Fruit fly (Drosophila melanogaster) whole organism, embryonic: ENCODE data around the gene nop5.

Source experiments
- Atf6 ChIP-seq: fragments of 200-800 bp; sonication (Bioruptor generic); IDR thresholded peaks from 2 replicates; pipeline ENCODE4 v1.3.6; 2022; ENCODE audit warnings: missing biosample characterization, missing genetic modification characterization
- CG11456 ChIP-seq: fragments of 200-800 bp; sonication (Bioruptor generic); IDR thresholded peaks from 3 replicates; pipeline ENCODE4 v1.3.6; 2022; ENCODE audit warnings: missing biosample characterization, missing genetic modification characterization
- CG11696 ChIP-seq: fragments of 200-800 bp; sonication (Bioruptor generic); IDR thresholded peaks from 2 replicates; pipeline ENCODE4 v1.3.6; 2022; ENCODE audit warnings: missing biosample characterization, missing genetic modification characterization
- CG13296 ChIP-seq: fragments of 200-800 bp; sonication (Bioruptor generic); optimal IDR thresholded peaks from 3 replicates; lab custom pipeline; 2018; ENCODE audit warnings: missing biosample characterization, mild to moderate bottlenecking, missing genetic modification characterization
- CG14014 ChIP-seq: fragments of 200-800 bp; sonication (Bioruptor generic); IDR thresholded peaks from 2 replicates; pipeline ENCODE4 v1.3.6; 2022; ENCODE audit warnings: missing biosample characterization, missing genetic modification characterization
- CG1647 ChIP-seq: fragments of 200-800 bp; sonication (Bioruptor generic); optimal IDR thresholded peaks from 3 replicates; lab custom pipeline; 2016; ENCODE audit warnings: missing biosample characterization, missing genetic modification characterization
- CG16779 ChIP-seq: fragments of 200-800 bp; sonication (Bioruptor generic); IDR thresholded peaks from 2 replicates; pipeline ENCODE4 v1.3.6; 2022; ENCODE audit warnings: missing biosample characterization, missing genetic modification characterization
- CG18262 ChIP-seq: fragments of 200-800 bp; optimal IDR thresholded peaks from 3 replicates; lab custom pipeline; 2019; ENCODE audit warnings: missing biosample characterization, mild to moderate bottlenecking, missing genetic modification characterization, moderate library complexity
- CG2199 ChIP-seq: fragments of 200-800 bp; sonication (Bioruptor generic); IDR thresholded peaks from 3 replicates; pipeline ENCODE4 v1.3.6; 2022; ENCODE audit warnings: missing biosample characterization, missing genetic modification characterization
- CG2889 ChIP-seq: fragments of 200-800 bp; sonication (Bioruptor generic); IDR thresholded peaks from 3 replicates; pipeline ENCODE4 v1.3.6; 2022; ENCODE audit warnings: missing biosample characterization, missing genetic modification characterization
- CG32767 ChIP-seq: fragments of 200-800 bp; sonication (Bioruptor generic); IDR thresholded peaks from 2 replicates; pipeline ENCODE4 v1.3.6; 2022; ENCODE audit warnings: missing biosample characterization, missing genetic modification characterization
- CG34224 ChIP-seq: fragments of 200-800 bp; sonication (Bioruptor generic); IDR thresholded peaks from 3 replicates; pipeline ENCODE4 v1.3.6; 2022; ENCODE audit warnings: missing biosample characterization, missing genetic modification characterization; ENCODE audit not compliant: partially characterized antibody
- CG3838 ChIP-seq: fragments of 200-800 bp; sonication (Bioruptor generic); optimal IDR thresholded peaks from 3 replicates; lab custom pipeline; 2016; ENCODE audit warnings: missing biosample characterization, missing genetic modification characterization
- CG4424 ChIP-seq: fragments of 200-800 bp; sonication (Bioruptor generic); optimal IDR thresholded peaks from 3 replicates; lab custom pipeline; 2016; ENCODE audit warnings: missing biosample characterization, missing genetic modification characterization
- CG7745 ChIP-seq: fragments of 200-800 bp; sonication (Bioruptor generic); optimal IDR thresholded peaks from 2 replicates; lab custom pipeline; 2018; ENCODE audit warnings: missing biosample characterization, mild to moderate bottlenecking, missing genetic modification characterization, moderate library complexity
- D19B ChIP-seq: fragments of 200-800 bp; sonication (Bioruptor generic); optimal IDR thresholded peaks from 2 replicates; lab custom pipeline; 2017; ENCODE audit warnings: missing biosample characterization, mild to moderate bottlenecking, missing genetic modification characterization
- Dref ChIP-seq: fragments of 200-800 bp; sonication (Bioruptor generic); IDR thresholded peaks from 2 replicates; pipeline ENCODE4 v1.3.6; 2022; ENCODE audit warnings: missing biosample characterization, missing genetic modification characterization
- ERR ChIP-seq: fragments of 200-800 bp; sonication (Bioruptor generic); optimal IDR thresholded peaks from 2 replicates; lab custom pipeline; 2016; ENCODE audit warnings: missing biosample characterization, missing genetic modification characterization
- Fer2 ChIP-seq: fragments of 200-800 bp; sonication (Bioruptor generic); optimal IDR thresholded peaks from 2 replicates; lab custom pipeline; 2018; ENCODE audit warnings: missing biosample characterization, mild to moderate bottlenecking, missing genetic modification characterization, moderate library complexity
- Fer3 ChIP-seq: fragments of 200-800 bp; sonication (Bioruptor generic); optimal IDR thresholded peaks from 2 replicates; lab custom pipeline; 2018; ENCODE audit warnings: missing biosample characterization, mild to moderate bottlenecking, missing genetic modification characterization, moderate library complexity
- Hr51 ChIP-seq, 2 experiments: fragments of 200-800 bp; sonication (Bioruptor generic); optimal IDR thresholded peaks; 2 replicates in 1 of 2; 3 replicates in 1 of 2; lab custom pipeline; 2016 to 2018; ENCODE audit warnings: missing biosample characterization in 2 of 2, missing genetic modification characterization in 2 of 2, mild to moderate bottlenecking in 1 of 2, moderate library complexity in 1 of 2
- Jarid2 ChIP-seq: fragments of 200-800 bp; sonication (Bioruptor generic); optimal IDR thresholded peaks from 3 replicates; lab custom pipeline; 2017; ENCODE audit warnings: mild to moderate bottlenecking, missing biosample characterization, missing genetic modification reagents, missing genetic modification characterization
- Nf-YA ChIP-seq: fragments of 200-800 bp; sonication (Bioruptor generic); IDR thresholded peaks from 2 replicates; pipeline ENCODE4 v1.3.6; 2022; ENCODE audit warnings: missing biosample characterization, missing genetic modification characterization
- Oli ChIP-seq: fragments of 200-800 bp; sonication (Bioruptor generic); optimal IDR thresholded peaks from 2 replicates; lab custom pipeline; 2018; ENCODE audit warnings: missing biosample characterization, mild to moderate bottlenecking, missing genetic modification characterization, moderate library complexity
- Poxn ChIP-seq: fragments of 200-800 bp; sonication (Bioruptor generic); IDR thresholded peaks from 2 replicates; pipeline ENCODE4 v1.3.6; 2022; ENCODE audit warnings: missing biosample characterization, missing genetic modification characterization
- Ravus ChIP-seq: fragments of 200-800 bp; sonication (Bioruptor generic); IDR thresholded peaks from 2 replicates; pipeline ENCODE4 v1.3.6; 2022; ENCODE audit warnings: missing biosample characterization, missing genetic modification characterization
- Sry-β ChIP-seq: fragments of 200-800 bp; sonication (Bioruptor generic); optimal IDR thresholded peaks from 2 replicates; lab custom pipeline; 2018; ENCODE audit warnings: missing biosample characterization, mild to moderate bottlenecking, missing genetic modification characterization, moderate library complexity
- Xbp1 ChIP-seq: fragments of 200-800 bp; sonication (Bioruptor generic); optimal IDR thresholded peaks from 3 replicates; lab custom pipeline; 2016; ENCODE audit warnings: missing biosample characterization, mild to moderate bottlenecking, missing genetic modification characterization
- dimm ChIP-seq: fragments of 200-800 bp; sonication (Bioruptor generic); IDR thresholded peaks from 2 replicates; pipeline ENCODE4 v1.3.6; 2022; ENCODE audit warnings: missing biosample characterization, missing genetic modification characterization
- dmrt99B ChIP-seq: fragments of 200-800 bp; sonication (Bioruptor generic); optimal IDR thresholded peaks from 2 replicates; lab custom pipeline; 2018; ENCODE audit warnings: missing biosample characterization, mild to moderate bottlenecking, missing genetic modification characterization, moderate library complexity
- en ChIP-seq: fragments of 200-800 bp; sonication (Bioruptor generic); optimal IDR thresholded peaks from 2 replicates; lab custom pipeline; 2016; ENCODE audit warnings: missing biosample characterization, missing genetic modification characterization
- gem ChIP-seq: fragments of 200-800 bp; sonication (Bioruptor generic); optimal IDR thresholded peaks from 2 replicates; lab custom pipeline; 2019; ENCODE audit warnings: missing biosample characterization, mild to moderate bottlenecking, missing genetic modification characterization, moderate library complexity
- grn ChIP-seq: fragments of 200-800 bp; sonication (Bioruptor generic); optimal IDR thresholded peaks from 3 replicates; lab custom pipeline; 2017; ENCODE audit warnings: missing biosample characterization, missing genetic modification characterization
- kni ChIP-seq: fragments of 200-800 bp; sonication (Bioruptor generic); optimal IDR thresholded peaks from 3 replicates; lab custom pipeline; 2017; ENCODE audit warnings: mild to moderate bottlenecking, missing biosample characterization, missing genetic modification reagents, missing genetic modification characterization
- knrl ChIP-seq: fragments of 200-800 bp; sonication (Bioruptor generic); IDR thresholded peaks from 3 replicates; pipeline ENCODE4 v1.3.6; 2022; ENCODE audit warnings: missing biosample characterization, missing genetic modification characterization; ENCODE audit not compliant: partially characterized antibody
- lola ChIP-seq, 3 experiments: fragments of >200 bp in 2 of 3; fragments of 200-800 bp in 1 of 3; sonication (Bioruptor generic) in 1 of 3; optimal IDR thresholded peaks; 2 replicates each; lab custom pipeline; 2017 to 2019; ENCODE audit warnings: missing biosample characterization in 3 of 3, missing genetic modification characterization in 3 of 3, mild to moderate bottlenecking in 1 of 3, moderate library complexity in 1 of 3
- pros ChIP-seq: fragments of 200-800 bp; sonication (Bioruptor generic); optimal IDR thresholded peaks from 3 replicates; lab custom pipeline; 2019; ENCODE audit warnings: missing biosample characterization, mild to moderate bottlenecking, missing genetic modification characterization, moderate library complexity
- ro ChIP-seq: fragments of 200-800 bp; sonication (Bioruptor generic); IDR thresholded peaks from 2 replicates; pipeline ENCODE4 v1.3.6; 2022; ENCODE audit warnings: missing biosample characterization, missing genetic modification characterization
- schlank ChIP-seq: fragments of 200-800 bp; sonication (Bioruptor generic); optimal IDR thresholded peaks from 2 replicates; lab custom pipeline; 2018; ENCODE audit warnings: missing biosample characterization, mild to moderate bottlenecking, missing genetic modification characterization
- sna ChIP-seq: fragments of 200-800 bp; sonication (Bioruptor generic); IDR thresholded peaks from 2 replicates; pipeline ENCODE4 v1.3.6; 2022; ENCODE audit warnings: missing biosample characterization, missing genetic modification characterization; ENCODE audit not compliant: partially characterized antibody
- sob ChIP-seq: fragments of 200-800 bp; sonication (Bioruptor generic); IDR thresholded peaks from 2 replicates; pipeline ENCODE4 v1.3.6; 2022; ENCODE audit warnings: missing biosample characterization, missing genetic modification characterization
- sug ChIP-seq: fragments of 200-800 bp; optimal IDR thresholded peaks from 2 replicates; lab custom pipeline; 2019; ENCODE audit warnings: missing biosample characterization, mild to moderate bottlenecking, missing genetic modification characterization, moderate library complexity
- tll ChIP-seq, 2 experiments: fragments of 200-800 bp in 1 of 2; fragments of >200 bp in 1 of 2; sonication (Bioruptor generic) in 1 of 2; optimal IDR thresholded peaks; 2 replicates each; lab custom pipeline; 2017 to 2019; ENCODE audit warnings: missing biosample characterization in 2 of 2, missing genetic modification characterization in 2 of 2, mild to moderate bottlenecking in 1 of 2, moderate library complexity in 1 of 2
- trem ChIP-seq: fragments of 200-800 bp; optimal IDR thresholded peaks from 3 replicates; lab custom pipeline; 2019; ENCODE audit warnings: missing biosample characterization, mild to moderate bottlenecking, missing genetic modification characterization, moderate library complexity
- ttk ChIP-seq: fragments of 200-800 bp; sonication (Bioruptor generic); IDR thresholded peaks from 2 replicates; pipeline ENCODE4 v2.1.2; 2022; ENCODE audit warnings: missing biosample characterization, missing genetic modification characterization
- tup ChIP-seq: fragments of 200-800 bp; sonication (Bioruptor generic); optimal IDR thresholded peaks from 2 replicates; lab custom pipeline; 2016; ENCODE audit warnings: missing biosample characterization, mild to moderate bottlenecking, missing genetic modification characterization, moderate library complexity
- twi ChIP-seq: fragments of 200-800 bp; optimal IDR thresholded peaks from 2 replicates; lab custom pipeline; 2019; ENCODE audit warnings: missing biosample characterization, mild to moderate bottlenecking, missing genetic modification characterization, moderate library complexity
- unc-4 ChIP-seq: fragments of 200-800 bp; sonication (Bioruptor generic); IDR thresholded peaks from 2 replicates; pipeline ENCODE4 v1.3.6; 2022; ENCODE audit warnings: missing biosample characterization, missing genetic modification characterization; ENCODE audit not compliant: partially characterized antibody
- zen ChIP-seq: fragments of 200-800 bp; sonication (Bioruptor generic); optimal IDR thresholded peaks from 3 replicates; lab custom pipeline; 2018; ENCODE audit warnings: missing biosample characterization, mild to moderate bottlenecking, missing genetic modification characterization, moderate library complexity

The nop5 gene

DNA sequence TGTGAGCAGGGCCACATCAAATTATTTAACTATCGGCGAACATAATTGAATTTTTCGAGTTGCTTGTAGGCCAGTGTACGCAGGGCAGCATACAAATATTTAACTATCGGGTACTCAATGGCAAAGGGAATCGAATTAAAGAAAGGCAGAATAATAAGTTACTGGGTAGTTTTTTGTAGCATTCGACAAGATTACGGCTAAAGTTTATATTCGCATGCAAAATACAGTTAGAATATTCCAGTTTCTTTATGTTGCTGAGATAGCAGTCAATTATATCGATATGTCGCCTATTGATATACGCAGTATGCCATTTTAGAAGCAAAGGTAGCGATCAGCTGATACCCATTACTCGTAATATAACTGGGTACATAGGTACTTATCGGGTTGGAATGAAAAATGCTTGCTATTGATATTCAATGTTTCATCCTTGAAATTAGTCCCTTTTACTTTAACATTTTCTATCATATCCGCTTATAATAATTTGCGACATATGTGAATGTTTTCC lies 49.5 kb upstream of the nop5 start (continued):
- peak; percentile 64 for TF ChIP-seq CG34224 (GFP tag; lab: Robert Waterston, UW)
- no peak for TF ChIP-seq CG3838 (GFP tag; lab: Kevin White, UChicago)
- peak; percentile 99 for TF ChIP-seq D19B (GFP tag; lab: Kevin White, UChicago)
- TF ChIP-seq Fer3 (tag; lab: Kevin White, UChicago): peak; percentile 29
- peak in 1 of 2 experiments; percentile 36 for TF ChIP-seq Hr51 (GFP tag; optimal IDR thresholded peaks at IDR 0.05; lab: Kevin White, UChicago)
- no peak for TF ChIP-seq CG16779 (GFP tag; lab: Robert Waterston, UW)
- TF ChIP-seq ttk: peak; percentile 33; the same call in 1 of the 2 replicates
- TF ChIP-seq lola (GFP tag; optimal IDR thresholded peaks at IDR 0.05; lab: Kevin White, UChicago): peak in 1 of 3 experiments; percentile 41
- peak; percentile 59 for TF ChIP-seq Dref
- TF ChIP-seq Sry-β (GFP tag; lab: Kevin White, UChicago): no peak
- peak; percentile 27 for TF ChIP-seq Oli (tag; lab: Kevin White, UChicago)
- TF ChIP-seq ro (GFP tag; lab: Robert Waterston, UW): no peak
- peak; percentile 22 for TF ChIP-seq CG14014 (GFP tag; lab: Robert Waterston, UW)
- peak; percentile 49 for TF ChIP-seq Xbp1 (GFP tag; lab: Kevin White, UChicago)
- no peak for TF ChIP-seq gem (tag; lab: Kevin White, UChicago)
- TF ChIP-seq twi (tag; lab: Kevin White, UChicago): no peak
- TF ChIP-seq CG2889 (GFP tag; lab: Robert Waterston, UW): peak; percentile 93
- no peak for TF ChIP-seq CG13296 (GFP tag; lab: Kevin White, UChicago)
- no peak for TF ChIP-seq pros (GFP tag; lab: Kevin White, UChicago)
- TF ChIP-seq unc-4 (GFP tag; lab: Robert Waterston, UW): peak; percentile 70
- TF ChIP-seq sug: no peak
- peak; percentile 54 for TF ChIP-seq ERR (GFP tag; lab: Kevin White, UChicago)
- TF ChIP-seq kni (GFP tag; lab: Kevin White, UChicago): no peak
- TF ChIP-seq schlank (tag; lab: Kevin White, UChicago): no peak
- no peak; the same call in 1 of the 3 replicates for TF ChIP-seq knrl (GFP tag; lab: Robert Waterston, UW)
- TF ChIP-seq tup (GFP tag; lab: Kevin White, UChicago): no peak
- 0 out of 2 replicates have a peak, but pooled peaks have one; percentile 50 for TF ChIP-seq Atf6 (GFP tag; lab: Robert Waterston, UW)
- TF ChIP-seq grn: no peak
- no peak for TF ChIP-seq Ravus
- no peak for TF ChIP-seq zen (tag; lab: Kevin White, UChicago)
- TF ChIP-seq dimm (GFP tag; lab: Robert Waterston, UW): no peak
- no peak for TF ChIP-seq Poxn (GFP tag; lab: Robert Waterston, UW)
- TF ChIP-seq CG11456 (GFP tag; lab: Robert Waterston, UW): peak; percentile 16; the same call in 2 of the 3 replicates
- TF ChIP-seq sna (GFP tag; lab: Robert Waterston, UW): peak; percentile 91
- TF ChIP-seq CG18262: peak; percentile 30
- TF ChIP-seq trem (tag; lab: Kevin White, UChicago): peak; percentile 29
- TF ChIP-seq Jarid2 (GFP tag; lab: Kevin White, UChicago): no peak
- TF ChIP-seq Nf-YA (GFP tag; lab: Robert Waterston, UW): 0 out of 2 replicates have a peak, but pooled peaks have one; percentile 34
- TF ChIP-seq CG7745 (tag; lab: Kevin White, UChicago): no peak
- 0 out of 2 replicates have a peak, but pooled peaks have one; percentile 33 for TF ChIP-seq CG32767
- TF ChIP-seq en: peak; percentile 55
- peak; percentile 80; the same call in 2 of the 3 replicates for TF ChIP-seq CG2199
- TF ChIP-seq dmrt99B (tag; lab: Kevin White, UChicago): no peak
- TF ChIP-seq CG11696: no peak
- peak; percentile 69 for TF ChIP-seq CG1647 (GFP tag; lab: Kevin White, UChicago)
- TF ChIP-seq sob (GFP tag; lab: Robert Waterston, UW): no peak; the same call in 1 of the 2 replicates
- peak in 1 of 2 experiments; percentile 60 for TF ChIP-seq tll (GFP tag; optimal IDR thresholded peaks at IDR 0.05; lab: Kevin White, UChicago)
- peak; percentile 41 for TF ChIP-seq CG4424
- no peak for TF ChIP-seq Fer2 (tag; lab: Kevin White, UChicago)
